Worm (Caenorhabditis elegans) whole organism, late embryonic: ENCODE data around the gene dsl-7.

ENCODE experiments used
- C38D4.7 ChIP-seq: fragments of 200-800 bp; sonication (Bioruptor generic); optimal IDR thresholded peaks from 2 replicates; lab custom pipeline; 2018; ENCODE audit warnings: mild to moderate bottlenecking, missing genetic modification characterization, moderate library complexity, missing compliant biosample characterization
- F13H6.1 ChIP-seq: sonication (generic microtip); optimal IDR thresholded peaks from 2 replicates; lab custom pipeline; 2016; ENCODE audit warnings: missing genetic modification characterization, missing compliant biosample characterization
- K02D7.2 ChIP-seq: sonication (generic microtip); optimal IDR thresholded peaks from 2 replicates; lab custom pipeline; 2017; ENCODE audit warnings: mild to moderate bottlenecking, missing genetic modification characterization, missing compliant biosample characterization
- Y22D7AL.16 ChIP-seq: sonication (generic microtip); optimal IDR thresholded peaks from 2 replicates; lab custom pipeline; 2016; ENCODE audit warnings: missing genetic modification characterization, missing compliant biosample characterization
- ceh-18 ChIP-seq: sonication (generic microtip); optimal IDR thresholded peaks from 2 replicates; lab custom pipeline; 2016; ENCODE audit warnings: missing genetic modification characterization, missing compliant biosample characterization
- ceh-19 ChIP-seq: fragments of 200-800 bp; sonication (Bioruptor generic); optimal IDR thresholded peaks from 2 replicates; lab custom pipeline; 2018; ENCODE audit warnings: mild to moderate bottlenecking, missing genetic modification characterization, missing compliant biosample characterization
- ceh-2 ChIP-seq: sonication (generic microtip); optimal IDR thresholded peaks from 2 replicates; lab custom pipeline; 2016; ENCODE audit warnings: missing genotype, missing genetic modification characterization, missing compliant biosample characterization
- ceh-22 ChIP-seq: sonication (generic microtip); optimal IDR thresholded peaks from 2 replicates; lab custom pipeline; 2017; ENCODE audit warnings: missing biosample characterization, missing genetic modification characterization
- ceh-24 ChIP-seq: sonication (generic microtip); optimal IDR thresholded peaks from 2 replicates; lab custom pipeline; 2016; ENCODE audit warnings: mild to moderate bottlenecking, missing genetic modification characterization, missing compliant biosample characterization
- ceh-31 ChIP-seq: sonication (generic microtip); optimal IDR thresholded peaks from 2 replicates; lab custom pipeline; 2016; ENCODE audit warnings: missing genetic modification characterization, missing compliant biosample characterization
- ceh-48 ChIP-seq: sonication (generic microtip); optimal IDR thresholded peaks from 2 replicates; lab custom pipeline; 2016; ENCODE audit warnings: missing genetic modification characterization, inconsistent platforms, missing compliant biosample characterization
- ceh-6 ChIP-seq: fragments of 200-800 bp; sonication (Bioruptor generic); optimal IDR thresholded peaks from 2 replicates; lab custom pipeline; 2018; ENCODE audit warnings: mild to moderate bottlenecking, missing genetic modification characterization, missing compliant biosample characterization
- ets-4 ChIP-seq: sonication (generic microtip); optimal IDR thresholded peaks from 2 replicates; lab custom pipeline; 2016; ENCODE audit warnings: missing genetic modification characterization, missing compliant biosample characterization
- eyg-1 ChIP-seq: sonication (generic microtip); optimal IDR thresholded peaks from 2 replicates; lab custom pipeline; 2016; ENCODE audit warnings: missing genotype, missing genetic modification characterization, missing compliant biosample characterization
- fkh-6 ChIP-seq: sonication (generic microtip); optimal IDR thresholded peaks from 2 replicates; lab custom pipeline; 2016; ENCODE audit warnings: missing genetic modification characterization, missing compliant biosample characterization
- hlh-13 ChIP-seq: fragments of 200-800 bp; sonication (Bioruptor generic); optimal IDR thresholded peaks from 2 replicates; lab custom pipeline; 2018; ENCODE audit warnings: mild to moderate bottlenecking, missing genetic modification characterization, missing compliant biosample characterization
- hlh-15 ChIP-seq: sonication (generic microtip); optimal IDR thresholded peaks from 2 replicates; lab custom pipeline; 2016; ENCODE audit warnings: missing genetic modification characterization, missing compliant biosample characterization
- hlh-6 ChIP-seq: sonication (generic microtip); optimal IDR thresholded peaks from 2 replicates; lab custom pipeline; 2016; ENCODE audit warnings: missing genotype, missing genetic modification characterization, missing compliant biosample characterization
- hlh-8 ChIP-seq: sonication (generic microtip); optimal IDR thresholded peaks from 2 replicates; lab custom pipeline; 2016; ENCODE audit warnings: missing genotype, missing genetic modification characterization, missing compliant biosample characterization
- madf-2 ChIP-seq: sonication (generic microtip); optimal IDR thresholded peaks from 2 replicates; lab custom pipeline; 2017; ENCODE audit warnings: missing genetic modification characterization, missing compliant biosample characterization
- nfya-1 ChIP-seq: sonication (generic microtip); optimal IDR thresholded peaks from 2 replicates; lab custom pipeline; 2017; ENCODE audit warnings: missing genetic modification characterization, mild to moderate bottlenecking, missing compliant biosample characterization, antibody characterized with exemption, moderate library complexity
- nhr-11 ChIP-seq: fragments of 150-350 bp; optimal IDR thresholded peaks from 2 replicates; lab custom pipeline; 2014; ENCODE audit warnings: missing biosample characterization, missing genetic modification characterization
- odd-2 ChIP-seq: sonication (generic microtip); optimal IDR thresholded peaks from 2 replicates; lab custom pipeline; 2017; ENCODE audit warnings: antibody characterized with exemption, mild to moderate bottlenecking, missing genetic modification characterization, missing compliant biosample characterization
- pag-3 ChIP-seq: sonication (generic microtip); optimal IDR thresholded peaks from 2 replicates; lab custom pipeline; 2016; ENCODE audit warnings: missing compliant biosample characterization, missing genetic modification characterization, borderline replicate concordance
- pat-9 ChIP-seq: fragments of 200-800 bp; sonication (Bioruptor generic); optimal IDR thresholded peaks from 2 replicates; lab custom pipeline; 2018; ENCODE audit warnings: mild to moderate bottlenecking, missing genetic modification characterization, moderate library complexity, missing compliant biosample characterization
- pha-2 ChIP-seq: sonication (generic microtip); optimal IDR thresholded peaks from 2 replicates; lab custom pipeline; 2017; ENCODE audit warnings: mild to moderate bottlenecking, missing genetic modification characterization, missing compliant biosample characterization
- pqm-1 ChIP-seq: sonication (generic microtip); optimal IDR thresholded peaks from 2 replicates; lab custom pipeline; 2016; ENCODE audit warnings: missing genetic modification characterization, missing compliant biosample characterization
- pros-1 ChIP-seq: fragments of 150-350 bp; optimal IDR thresholded peaks from 2 replicates; lab custom pipeline; 2014; ENCODE audit warnings: missing biosample characterization, missing genetic modification reagents, missing genetic modification characterization
- ref-2 ChIP-seq: sonication (generic microtip); optimal IDR thresholded peaks from 2 replicates; lab custom pipeline; 2016; ENCODE audit warnings: missing genetic modification characterization, missing compliant biosample characterization
- tbx-7 ChIP-seq: sonication (generic microtip); optimal IDR thresholded peaks from 2 replicates; lab custom pipeline; 2016; ENCODE audit warnings: missing genotype, missing genetic modification characterization, missing compliant biosample characterization
- ttx-3 ChIP-seq: sonication (generic microtip); optimal IDR thresholded peaks from 2 replicates; lab custom pipeline; 2016; ENCODE audit warnings: missing genetic modification reagents, missing genetic modification characterization, missing compliant biosample characterization
- unc-42 ChIP-seq: sonication (generic microtip); optimal IDR thresholded peaks from 2 replicates; lab custom pipeline; 2016; ENCODE audit warnings: missing genotype, missing genetic modification characterization, missing compliant biosample characterization
- unc-86 ChIP-seq: sonication (generic microtip); optimal IDR thresholded peaks from 2 replicates; lab custom pipeline; 2016; ENCODE audit warnings: missing genetic modification characterization, missing compliant biosample characterization
- ztf-16 ChIP-seq: sonication (generic microtip); optimal IDR thresholded peaks from 2 replicates; lab custom pipeline; 2017; ENCODE audit warnings: missing genetic modification characterization, missing compliant biosample characterization

Gene dsl-7

ce11 chrV:12970575-12971160, 22.3 kb upstream of the dsl-7 start, which contains the start of gene pnn-1:
TSS of gene pnn-1 (plus strand) at chrV:12971110.
- peak; percentile 29 for TF ChIP-seq unc-42 (tag; lab: Kevin White, UChicago)
- TF ChIP-seq ceh-48 (tag; lab: Kevin White, UChicago), result peak; percentile 68
- no peak for TF ChIP-seq ceh-6 (GFP tag; lab: Kevin White, UChicago)
- TF ChIP-seq, all 69 proteins: peak for 2

ce11 chrV:12974047-12974446, 18.9 kb upstream of the dsl-7 start:
- no peak for TF ChIP-seq unc-42 (tag; lab: Kevin White, UChicago)
- no peak for TF ChIP-seq pros-1 (tag; lab: Kevin White, UChicago)
- no peak for TF ChIP-seq K02D7.2
- TF ChIP-seq eyg-1, result no peak
- no peak for TF ChIP-seq pag-3 (tag; lab: Kevin White, UChicago)
- TF ChIP-seq hlh-13, result no peak
- no peak for TF ChIP-seq ceh-31 (tag; lab: Kevin White, UChicago)
- no peak for TF ChIP-seq ttx-3 (tag; lab: Kevin White, UChicago)
- no peak for TF ChIP-seq ceh-19 (GFP tag; lab: Kevin White, UChicago)
- no peak for TF ChIP-seq ceh-18 (tag; lab: Kevin White, UChicago)
- TF ChIP-seq tbx-7 (tag; lab: Kevin White, UChicago), result no peak
- TF ChIP-seq, all 69 proteins: peak for 0

- TF ChIP-seq ceh-48 (tag; lab: Kevin White, UChicago) (no peak), ceh-18 (tag; lab: Kevin White, UChicago) (no peak), ttx-3 (tag; lab: Kevin White, UChicago) (no peak), ceh-31 (tag; lab: Kevin White, UChicago) (no peak), Y22D7AL.16 (no peak), ztf-16 (tag; lab: Kevin White, UChicago) (no peak)
These were observed 5.9 kb upstream of the dsl-7 start, which contains the start of gene shw-3 for ce11 chrV:12987061-12987460. TSS of gene shw-3 (minus strand) at chrV:12987161.

ce11 chrV:12988256-12988655, 4.7 kb upstream of the dsl-7 start, which contains the start of gene F15B9.8:
TSS of gene F15B9.8 (plus strand) at chrV:12988556.
- TF ChIP-seq Y22D7AL.16 (no peak), madf-2 (tag; lab: Kevin White, UChicago) (no peak), ceh-22 (tag; lab: Kevin White, UChicago) (no peak), nfya-1 (tag; lab: Kevin White, UChicago) (no peak), hlh-6 (tag; lab: Kevin White, UChicago) (no peak), pqm-1 (tag; lab: Kevin White, UChicago) (no peak), C38D4.7 (no peak)

ce11 chrV:12995269-12995668, 2.3 kb downstream of the dsl-7 start, which contains the start of gene far-5:
TSS of gene far-5 (plus strand) at chrV:12995569.
- TF ChIP-seq nhr-11 (tag; lab: Kevin White, UChicago) (no peak), ceh-2 (tag; lab: Kevin White, UChicago) (no peak)
- TF ChIP-seq, all 69 proteins: peak for 0

ce11 chrV:12997422-12997821, 4.5 kb downstream of the dsl-7 start, which contains the start of gene far-3:
TSS of gene far-3 (minus strand) at chrV:12997522.
- no peak for TF ChIP-seq hlh-15
- TF ChIP-seq ref-2 (tag; lab: Kevin White, UChicago), result no peak
- TF ChIP-seq hlh-8, result no peak
- TF ChIP-seq pat-9 (tag; lab: Kevin White, UChicago), result no peak
- TF ChIP-seq ceh-24 (tag; lab: Kevin White, UChicago), result no peak
- no peak for TF ChIP-seq pros-1 (tag; lab: Kevin White, UChicago)
- TF ChIP-seq ceh-6 (GFP tag; lab: Kevin White, UChicago), result no peak
- TF ChIP-seq unc-86, result no peak
- no peak for TF ChIP-seq ets-4 (tag; lab: Kevin White, UChicago)
- TF ChIP-seq F13H6.1 (tag; lab: Kevin White, UChicago), result no peak
- no peak for TF ChIP-seq pha-2 (tag; lab: Kevin White, UChicago)
- TF ChIP-seq fkh-6 (tag; lab: Kevin White, UChicago), result no peak
- TF ChIP-seq odd-2, result no peak
